Fruit fly (Drosophila melanogaster): ENCODE data around the gene BomBc3.

dm6 chr3R:22135503-22135902 is 48.6 kb downstream of the BomBc3 start:
- TF ChIP-seq EcR (GFP tag; optimal IDR thresholded peaks at IDR 0.05) (no peak), CG8478 (optimal IDR thresholded peaks at IDR 0.05) (no peak)

Data from whole organism.